Worm (Caenorhabditis elegans) whole organism, L4 larva: ENCODE data around the gene srx-135.

ENCODE experiments used
- jun-1 ChIP-seq: fragments of 150-350 bp; optimal IDR thresholded peaks from 2 replicates; lab custom pipeline; 2014; ENCODE audit warnings: missing biosample characterization, missing genetic modification reagents, missing genetic modification characterization
- nhr-11 ChIP-seq: fragments of 150-350 bp; optimal IDR thresholded peaks from 2 replicates; lab custom pipeline; 2014; ENCODE audit warnings: missing biosample characterization, missing genetic modification characterization
- nhr-25 ChIP-seq: sonication (generic microtip); optimal IDR thresholded peaks from 2 replicates; lab custom pipeline; 2017; ENCODE audit warnings: missing genetic modification characterization, mild to moderate bottlenecking, missing compliant biosample characterization, antibody characterized with exemption, moderate library complexity, borderline replicate concordance; ENCODE audit not compliant: insufficient read depth
- nhr-48 ChIP-seq: sonication (generic microtip); optimal IDR thresholded peaks from 2 replicates; lab custom pipeline; 2016; ENCODE audit warnings: mild to moderate bottlenecking, missing genetic modification characterization, missing compliant biosample characterization
- skn-1 ChIP-seq: fragments of 150-350 bp; optimal IDR thresholded peaks from 2 replicates; lab custom pipeline; 2014; ENCODE audit warnings: missing biosample characterization, missing genetic modification characterization
- unc-39 ChIP-seq: sonication (generic microtip); optimal IDR thresholded peaks from 2 replicates; lab custom pipeline; 2017; ENCODE audit warnings: missing biosample characterization, missing genetic modification characterization
- unc-62 ChIP-seq, 3 experiments: fragments of 150-350 bp in 1 of 3; sonication (generic microtip); optimal IDR thresholded peaks in 2 of 3; peaks in 1 of 3; 1 replicate in 1 of 3; 2 replicates in 2 of 3; lab custom pipeline; 2014 to 2017; ENCODE audit warnings: missing biosample characterization in 3 of 3, missing genetic modification characterization in 3 of 3, missing genetic modification reagents in 3 of 3, missing genotype in 1 of 3
- zag-1 ChIP-seq: fragments of 150-350 bp; optimal IDR thresholded peaks from 2 replicates; lab custom pipeline; 2014; ENCODE audit warnings: missing biosample characterization, missing genetic modification characterization

DNA sequence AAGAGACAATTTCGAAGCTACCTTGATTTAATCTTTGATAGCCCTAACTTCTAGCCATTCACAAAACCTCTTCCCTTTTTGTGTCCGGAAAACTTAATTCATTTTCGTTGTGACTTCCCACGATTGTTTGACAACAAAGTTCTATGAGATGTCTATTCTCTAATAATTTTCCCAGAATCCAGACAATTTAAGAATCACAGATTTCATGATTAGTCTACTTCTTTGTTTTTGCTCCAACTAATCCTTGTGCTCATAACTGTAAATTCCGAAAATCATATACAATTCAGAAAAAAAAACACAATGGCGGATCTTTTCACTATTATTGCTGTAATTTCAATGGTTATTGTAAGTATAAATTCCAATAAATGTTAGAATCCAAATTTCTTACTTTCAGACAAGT is 3.5 kb downstream of the srx-135 start, which contains the start of gene srx-137:
- no peak for TF ChIP-seq nhr-48 (tag; lab: Kevin White, UChicago)
- no peak for TF ChIP-seq unc-62 (GFP tag; optimal IDR thresholded peaks at IDR 0.05 in 1 of 2; lab: Kevin White, UChicago)
- no peak for TF ChIP-seq unc-62 (tag; optimal IDR thresholded peaks at IDR 0.05; lab: Kevin White, UChicago)
- no peak for TF ChIP-seq nhr-11
- no peak for TF ChIP-seq jun-1 (tag; lab: Kevin White, UChicago)
- no peak for TF ChIP-seq zag-1
- TF ChIP-seq unc-39 (tag; lab: Kevin White, UChicago) = no peak
- TF ChIP-seq skn-1 (tag; lab: Kevin White, UChicago) = no peak
- TF ChIP-seq nhr-25 (tag; lab: Kevin White, UChicago) = no peak
